Worm (Caenorhabditis elegans) whole organism, young adult: ENCODE measurements around the gene acy-1.

ENCODE experiments used
- D2030.7 ChIP-seq: fragments of 200-800 bp; sonication (Bioruptor generic); IDR thresholded peaks from 2 replicates; pipeline ENCODE4 v1.3.6; 2022; ENCODE audit warnings: missing genetic modification reagents, missing genetic modification characterization, missing compliant biosample characterization
- F22D6.2 ChIP-seq: sonication (generic microtip); optimal IDR thresholded peaks from 2 replicates; lab custom pipeline; 2016; ENCODE audit warnings: mild to moderate bottlenecking, missing genetic modification characterization, missing compliant biosample characterization
- F23B12.7 ChIP-seq: sonication (generic microtip); optimal IDR thresholded peaks from 2 replicates; lab custom pipeline; 2017; ENCODE audit warnings: missing genetic modification characterization, mild to moderate bottlenecking, missing compliant biosample characterization, antibody characterized with exemption, moderate library complexity; ENCODE audit not compliant: insufficient read depth
- F33H1.4 ChIP-seq: fragments of 200-800 bp; sonication (Bioruptor generic); IDR thresholded peaks from 2 replicates; pipeline ENCODE4 v1.3.6; 2022; ENCODE audit warnings: missing genetic modification reagents, missing genetic modification characterization, missing compliant biosample characterization
- F37B4.10 ChIP-seq: fragments of 200-800 bp; sonication (Bioruptor generic); IDR thresholded peaks from 2 replicates; pipeline ENCODE4 v1.3.6; 2022; ENCODE audit warnings: missing genetic modification characterization, missing compliant biosample characterization
- K11D2.4 ChIP-seq: fragments of 200-800 bp; sonication (Bioruptor generic); IDR thresholded peaks from 2 replicates; pipeline ENCODE4 v1.3.6; 2022; ENCODE audit warnings: missing genetic modification reagents, missing genetic modification characterization, missing compliant biosample characterization
- T26A5.8 ChIP-seq: sonication (generic microtip); optimal IDR thresholded peaks from 2 replicates; lab custom pipeline; 2016; ENCODE audit warnings: missing genetic modification characterization, missing compliant biosample characterization
- Y53G8AR.9 ChIP-seq: fragments of 200-800 bp; sonication (Bioruptor generic); conservative IDR thresholded peaks from 2 replicates; pipeline ENCODE4 v1.3.6; 2022; ENCODE audit warnings: missing genetic modification reagents, missing genetic modification characterization, missing compliant biosample characterization
- ama-1 ChIP-seq, 3 experiments: fragments of 150-350 bp in 1 of 3; sonication (generic microtip) in 2 of 3; optimal IDR thresholded peaks; 2 replicates each; lab custom pipeline; 2014 to 2018; ENCODE audit warnings: missing biosample characterization in 2 of 3, missing genetic modification characterization in 2 of 3, missing genetic modification reagents in 2 of 3
- aptf-3 ChIP-seq: fragments of 200-800 bp; sonication (Bioruptor generic); IDR thresholded peaks from 2 replicates; pipeline ENCODE4 v1.3.6; 2022; ENCODE audit warnings: missing genetic modification characterization, missing compliant biosample characterization
- atf-7 ChIP-seq: sonication (generic microtip); optimal IDR thresholded peaks from 2 replicates; lab custom pipeline; 2017; ENCODE audit warnings: mild to moderate bottlenecking, missing genetic modification characterization, missing compliant biosample characterization
- attf-5 ChIP-seq: fragments of 200-800 bp; sonication (Bioruptor generic); optimal IDR thresholded peaks from 2 replicates; lab custom pipeline; 2018; ENCODE audit warnings: mild to moderate bottlenecking, missing genetic modification characterization, missing compliant biosample characterization
- attf-6 ChIP-seq: fragments of 200-800 bp; sonication (Bioruptor generic); IDR thresholded peaks from 2 replicates; pipeline ENCODE4 v1.3.6; 2022; ENCODE audit warnings: missing genetic modification reagents, missing genetic modification characterization, missing compliant biosample characterization
- bed-1 ChIP-seq: fragments of 200-800 bp; sonication (Bioruptor generic); IDR thresholded peaks from 2 replicates; pipeline ENCODE4 v1.3.6; 2022; ENCODE audit warnings: missing genetic modification reagents, missing genetic modification characterization, missing compliant biosample characterization
- bed-2 ChIP-seq: fragments of 200-800 bp; sonication (Bioruptor generic); IDR thresholded peaks from 2 replicates; pipeline ENCODE4 v1.3.6; 2022; ENCODE audit warnings: missing genetic modification reagents, missing genetic modification characterization, missing compliant biosample characterization
- cebp-1 ChIP-seq, 2 experiments: fragments of 200-800 bp in 1 of 2; sonication (Bioruptor generic) in 1 of 2; sonication (generic microtip) in 1 of 2; IDR thresholded peaks in 1 of 2; optimal IDR thresholded peaks in 1 of 2; 2 replicates each; pipeline versions ENCODE4 v1.3.6 to Lab custom; 2017 to 2022; ENCODE audit warnings: missing compliant biosample characterization in 2 of 2, missing genetic modification characterization in 2 of 2, mild to moderate bottlenecking in 1 of 2, missing genetic modification reagents in 1 of 2, moderate library complexity in 1 of 2
- cebp-2 ChIP-seq: fragments of 200-800 bp; sonication (Bioruptor generic); IDR thresholded peaks from 2 replicates; pipeline ENCODE4 v1.3.6; 2022; ENCODE audit warnings: missing genetic modification characterization, missing compliant biosample characterization
- ceh-40 ChIP-seq: fragments of 200-800 bp; sonication (Bioruptor generic); IDR thresholded peaks from 2 replicates; pipeline ENCODE4 v1.3.6; 2022; ENCODE audit warnings: missing genetic modification characterization, missing compliant biosample characterization
- ceh-91 ChIP-seq: fragments of 200-800 bp; sonication (Bioruptor generic); IDR thresholded peaks from 2 replicates; pipeline ENCODE4 v1.3.6; 2022; ENCODE audit warnings: missing genetic modification reagents, missing genetic modification characterization, missing compliant biosample characterization
- die-1 ChIP-seq: sonication (generic microtip); optimal IDR thresholded peaks from 2 replicates; lab custom pipeline; 2016; ENCODE audit warnings: missing genotype, mild to moderate bottlenecking, missing genetic modification characterization, missing compliant biosample characterization
- dpff-1 ChIP-seq: sonication (generic microtip); optimal IDR thresholded peaks from 2 replicates; lab custom pipeline; 2017; ENCODE audit warnings: mild to moderate bottlenecking, missing genetic modification characterization, missing compliant biosample characterization
- dpl-1 ChIP-seq: fragments of 150-350 bp; optimal IDR thresholded peaks from 2 replicates; lab custom pipeline; 2014; ENCODE audit warnings: missing biosample characterization, missing genetic modification reagents, missing genetic modification characterization
- egl-44 ChIP-seq: fragments of 200-800 bp; sonication (Bioruptor generic); IDR thresholded peaks from 2 replicates; pipeline ENCODE4 v1.3.6; 2022; ENCODE audit warnings: missing genetic modification reagents, missing genetic modification characterization, missing compliant biosample characterization
- egrh-3 ChIP-seq: fragments of 200-800 bp; sonication (Bioruptor generic); IDR thresholded peaks from 2 replicates; pipeline ENCODE4 v1.3.6; 2022; ENCODE audit warnings: missing genetic modification reagents, missing genetic modification characterization, missing compliant biosample characterization
- hlh-26 ChIP-seq: fragments of 200-800 bp; sonication (Bioruptor generic); conservative IDR thresholded peaks from 2 replicates; pipeline ENCODE4 v1.3.6; 2022; ENCODE audit warnings: missing genetic modification reagents, missing genetic modification characterization, missing compliant biosample characterization
- hmg-1.2 ChIP-seq: fragments of 200-800 bp; sonication (Bioruptor generic); IDR thresholded peaks from 2 replicates; pipeline ENCODE4 v1.3.6; 2022; ENCODE audit warnings: missing genetic modification reagents, missing genetic modification characterization, missing compliant biosample characterization
- hmg-20 ChIP-seq: fragments of 200-800 bp; sonication (Bioruptor generic); IDR thresholded peaks from 2 replicates; pipeline ENCODE4 v1.3.6; 2022; ENCODE audit warnings: missing genetic modification reagents, missing genetic modification characterization, missing compliant biosample characterization
- hsf-1 ChIP-seq: fragments of 200-800 bp; sonication (Bioruptor generic); IDR thresholded peaks from 2 replicates; pipeline ENCODE4 v1.3.6; 2022; ENCODE audit warnings: missing genetic modification reagents, missing genetic modification characterization, missing compliant biosample characterization
- lag-1 ChIP-seq: fragments of 200-800 bp; sonication (Bioruptor generic); IDR thresholded peaks from 2 replicates; pipeline ENCODE4 v1.3.6; 2022; ENCODE audit warnings: missing genetic modification reagents, missing genetic modification characterization, missing compliant biosample characterization
- lin-35 ChIP-seq, 3 experiments: fragments of 150-350 bp in 2 of 3; sonication (generic microtip) in 1 of 3; optimal IDR thresholded peaks; 2 replicates each; lab custom pipeline; 2014 to 2018; ENCODE audit warnings: missing biosample characterization in 3 of 3, missing genetic modification characterization in 3 of 3, missing genetic modification reagents in 3 of 3
- lin-54 ChIP-seq: fragments of 200-800 bp; sonication (Bioruptor generic); optimal IDR thresholded peaks from 2 replicates; lab custom pipeline; 2018; ENCODE audit warnings: mild to moderate bottlenecking, missing genetic modification characterization, missing compliant biosample characterization
- madf-10 ChIP-seq: sonication (generic microtip); optimal IDR thresholded peaks from 2 replicates; lab custom pipeline; 2016; ENCODE audit warnings: mild to moderate bottlenecking, missing genetic modification characterization, missing compliant biosample characterization
- nfya-1 ChIP-seq: sonication (generic microtip); optimal IDR thresholded peaks from 2 replicates; lab custom pipeline; 2017; ENCODE audit warnings: antibody characterized with exemption, missing compliant biosample characterization, missing genetic modification characterization, borderline replicate concordance; ENCODE audit not compliant: insufficient read depth
- nfya-2 ChIP-seq: fragments of 200-800 bp; sonication (Bioruptor generic); IDR thresholded peaks from 2 replicates; pipeline ENCODE4 v1.3.6; 2022; ENCODE audit warnings: missing genetic modification reagents, missing genetic modification characterization, missing compliant biosample characterization
- nhr-179 ChIP-seq: sonication (generic microtip); optimal IDR thresholded peaks from 2 replicates; lab custom pipeline; 2016; ENCODE audit warnings: mild to moderate bottlenecking, missing genetic modification characterization, missing compliant biosample characterization
- nhr-80 ChIP-seq: sonication (generic microtip); optimal IDR thresholded peaks from 2 replicates; lab custom pipeline; 2016; ENCODE audit warnings: missing genetic modification characterization, missing compliant biosample characterization
- nhr-90 ChIP-seq: sonication (generic microtip); optimal IDR thresholded peaks from 2 replicates; lab custom pipeline; 2016; ENCODE audit warnings: missing genotype, mild to moderate bottlenecking, missing genetic modification characterization, missing compliant biosample characterization
- pha-4 ChIP-seq: fragments of 150-350 bp; sonication (generic microtip); optimal IDR thresholded peaks from 2 replicates; lab custom pipeline; 2014; ENCODE audit warnings: missing biosample characterization, missing genetic modification reagents, missing genetic modification characterization
- repo-1 ChIP-seq: sonication (generic microtip); optimal IDR thresholded peaks from 2 replicates; lab custom pipeline; 2017; ENCODE audit warnings: mild to moderate bottlenecking, missing genetic modification characterization, missing compliant biosample characterization
- tlf-1 ChIP-seq: fragments of 200-800 bp; sonication (Bioruptor generic); optimal IDR thresholded peaks from 2 replicates; lab custom pipeline; 2018; ENCODE audit warnings: mild to moderate bottlenecking, missing genetic modification characterization, missing compliant biosample characterization
- zim-3 ChIP-seq: sonication (generic microtip); optimal IDR thresholded peaks from 2 replicates; lab custom pipeline; 2017; ENCODE audit warnings: mild to moderate bottlenecking, missing genetic modification characterization, moderate library complexity, missing compliant biosample characterization
- ztf-25 ChIP-seq: fragments of 200-800 bp; sonication (Bioruptor generic); IDR thresholded peaks from 2 replicates; pipeline ENCODE4 v1.3.6; 2022; ENCODE audit warnings: missing genetic modification reagents, missing genetic modification characterization, missing compliant biosample characterization
- ztf-28 ChIP-seq: fragments of 200-800 bp; sonication (Bioruptor generic); IDR thresholded peaks from 2 replicates; pipeline ENCODE4 v1.3.6; 2022; ENCODE audit warnings: missing genetic modification reagents, missing genetic modification characterization, missing compliant biosample characterization
- ztf-6 ChIP-seq: fragments of 200-800 bp; sonication (Bioruptor generic); IDR thresholded peaks from 2 replicates; pipeline ENCODE4 v1.3.6; 2022; ENCODE audit warnings: missing genetic modification reagents, missing genetic modification characterization, missing compliant biosample characterization

The acy-1 gene

DNA sequence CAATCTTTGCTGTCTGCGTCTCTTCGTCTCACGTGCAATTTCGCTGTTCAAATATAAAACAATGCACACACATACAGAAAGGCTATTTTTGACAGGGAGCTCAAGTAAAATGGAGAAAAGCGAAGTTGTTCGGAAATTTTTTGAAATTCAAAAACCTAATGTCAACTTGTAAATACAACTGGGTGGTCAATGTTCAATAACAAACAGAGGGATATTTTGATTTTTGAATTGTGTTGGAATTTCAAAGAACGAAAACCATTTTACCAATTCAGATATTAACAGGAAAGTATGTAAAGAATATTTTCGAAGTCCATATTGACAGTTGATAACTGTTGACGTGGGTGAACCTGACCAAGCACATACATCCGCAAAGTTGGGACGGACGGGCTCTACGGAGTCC is 33.5 kb upstream of the acy-1 start, which contains the start of gene tag-243:
Gene tag-243 (minus strand): TSS at position 101 of the 400 bp plus-strand sequence.
- TF ChIP-seq hmg-1.2 (peak; percentile 64), F37B4.10 (no peak)
- TF ChIP-seq, all 124 proteins: peak for 1

DNA sequence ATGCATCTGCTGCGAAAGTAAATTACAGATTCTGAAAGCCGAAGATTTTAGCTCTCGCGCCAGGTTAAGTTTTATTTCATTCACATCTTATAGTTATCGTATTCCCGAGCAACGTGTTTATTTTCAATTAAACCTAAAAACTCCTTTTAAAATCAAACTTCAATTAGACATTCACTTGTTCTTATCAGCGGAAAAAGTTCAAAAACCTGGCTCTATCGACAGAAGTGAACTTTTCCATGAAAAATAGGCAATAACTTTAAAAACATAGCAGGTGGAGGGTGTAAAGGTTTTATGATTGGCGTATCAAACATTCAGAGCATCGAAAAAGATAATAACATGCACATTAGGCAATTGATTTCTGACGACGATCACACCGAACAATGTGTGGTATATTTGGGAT is 32.9 kb upstream of the acy-1 start, which contains the start of gene ppat-1:
Gene ppat-1 (plus strand): TSS at position 316 of the 400 bp plus-strand sequence.
- peak; percentile 51 for TF ChIP-seq nhr-80 (tag; lab: Kevin White, UChicago)
- TF ChIP-seq attf-5: no peak
- TF ChIP-seq, all 124 proteins: peak for 1

DNA sequence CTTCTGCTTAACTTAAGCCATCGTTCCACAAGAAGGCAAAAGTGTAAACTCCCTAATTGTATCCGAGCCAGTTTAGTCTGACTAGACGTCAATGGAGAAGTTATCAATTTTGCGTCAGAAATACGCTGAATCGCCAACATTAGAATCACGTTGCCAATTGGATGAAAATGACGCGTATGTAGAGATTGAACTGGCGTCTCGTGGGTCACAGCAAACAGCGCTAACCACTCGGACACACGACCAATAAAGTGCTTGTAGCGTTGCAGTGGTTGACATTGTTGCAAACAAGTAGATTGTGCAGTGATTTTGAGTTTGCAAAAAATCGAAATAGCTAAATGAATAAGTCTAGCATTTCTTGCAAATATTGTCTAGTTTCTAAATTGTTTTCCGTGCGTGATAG is 32.3 kb upstream of the acy-1 start:
- peak; percentile 83 for TF ChIP-seq repo-1
- TF ChIP-seq ztf-6 (GFP tag; lab: Robert Waterston, UW): no peak
- TF ChIP-seq madf-10 (tag; lab: Kevin White, UChicago): peak; percentile 74
- TF ChIP-seq nhr-179 (tag; lab: Kevin White, UChicago): no peak
- TF ChIP-seq die-1 (tag; lab: Kevin White, UChicago): peak; percentile 95
- TF ChIP-seq Y53G8AR.9 (GFP tag; lab: Robert Waterston, UW): peak; percentile 77
- TF ChIP-seq aptf-3 (GFP tag; lab: Robert Waterston, UW): peak; percentile 90
- TF ChIP-seq hlh-26 (GFP tag; lab: Robert Waterston, UW): no peak
- TF ChIP-seq dpff-1 (tag; lab: Kevin White, UChicago): no peak
- TF ChIP-seq ceh-91 (GFP tag; lab: Robert Waterston, UW): 0 out of 2 replicates have a peak, but pooled peaks have one; percentile 26
- TF ChIP-seq attf-6 (GFP tag; lab: Robert Waterston, UW): peak; percentile 72; the same call in 1 of the 2 replicates
- peak; percentile 76; the same call in 1 of the 2 replicates for TF ChIP-seq ceh-40 (GFP tag; lab: Robert Waterston, UW)
- peak; percentile 96 for TF ChIP-seq cebp-2 (GFP tag; lab: Robert Waterston, UW)
- TF ChIP-seq nfya-2 (GFP tag; lab: Robert Waterston, UW): no peak
- TF ChIP-seq K11D2.4 (GFP tag; lab: Robert Waterston, UW): peak; percentile 65; the same call in 1 of the 2 replicates
- TF ChIP-seq tlf-1 (GFP tag; lab: Kevin White, UChicago): peak; percentile 71
- peak; percentile 79 for TF ChIP-seq T26A5.8
- TF ChIP-seq lin-54 (GFP tag; lab: Kevin White, UChicago): peak; percentile 77
- peak; percentile 82 for TF ChIP-seq F23B12.7 (tag; lab: Kevin White, UChicago)
- TF ChIP-seq dpl-1 (GFP tag; lab: Kevin White, UChicago): no peak
- TF ChIP-seq nhr-90 (tag; lab: Kevin White, UChicago): peak; percentile 98
- TF ChIP-seq ztf-25: peak; percentile 88; the same call in 1 of the 2 replicates
- TF ChIP-seq hmg-1.2: peak; percentile 71
- no peak for TF ChIP-seq bed-2 (GFP tag; lab: Robert Waterston, UW)
- TF ChIP-seq D2030.7: peak; percentile 86
- peak; percentile 81 for TF ChIP-seq attf-5
- TF ChIP-seq bed-1: no peak
- 0 out of 2 replicates have a peak, but pooled peaks have one; percentile 59 for TF ChIP-seq hmg-20 (GFP tag; lab: Robert Waterston, UW)
- peak; percentile 59; the same call in 1 of the 2 replicates for TF ChIP-seq hsf-1 (GFP tag; lab: Robert Waterston, UW)
- peak; percentile 26 for TF ChIP-seq F22D6.2 (tag; lab: Kevin White, UChicago)
- peak in 1 of 3 experiments; percentile 75 for TF ChIP-seq lin-35 (GFP tag; optimal IDR thresholded peaks at IDR 0.05; lab: Kevin White, UChicago)
- TF ChIP-seq cebp-1 (GFP tag; IDR thresholded peaks at IDR 0.05; lab: Robert Waterston, UW): peak; percentile 50; the same call in 1 of the 2 replicates
- TF ChIP-seq cebp-1 (tag; optimal IDR thresholded peaks at IDR 0.05; lab: Kevin White, UChicago): no peak
- peak; percentile 28; the same call in 1 of the 2 replicates for TF ChIP-seq egrh-3
- TF ChIP-seq ztf-28 (GFP tag; lab: Robert Waterston, UW): peak; percentile 91
- TF ChIP-seq ama-1 (optimal IDR thresholded peaks at IDR 0.05; lab: Kevin White, UChicago): no peak
- TF ChIP-seq ama-1 (GFP tag; optimal IDR thresholded peaks at IDR 0.05; lab: Kevin White, UChicago): peak; percentile 87 to 95
- peak; percentile 69 for TF ChIP-seq atf-7 (tag; lab: Kevin White, UChicago)
- TF ChIP-seq egl-44 (GFP tag; lab: Robert Waterston, UW): peak; percentile 79
- peak; percentile 47 for TF ChIP-seq pha-4
- peak; percentile 94 for TF ChIP-seq zim-3
- TF ChIP-seq F33H1.4: peak; percentile 57
- TF ChIP-seq nfya-1 (tag; lab: Kevin White, UChicago): no peak
- TF ChIP-seq lag-1 (GFP tag; lab: Robert Waterston, UW): no peak
